Fruit fly (Drosophila melanogaster): ENCODE measurements around the gene CG10853.

DNA sequence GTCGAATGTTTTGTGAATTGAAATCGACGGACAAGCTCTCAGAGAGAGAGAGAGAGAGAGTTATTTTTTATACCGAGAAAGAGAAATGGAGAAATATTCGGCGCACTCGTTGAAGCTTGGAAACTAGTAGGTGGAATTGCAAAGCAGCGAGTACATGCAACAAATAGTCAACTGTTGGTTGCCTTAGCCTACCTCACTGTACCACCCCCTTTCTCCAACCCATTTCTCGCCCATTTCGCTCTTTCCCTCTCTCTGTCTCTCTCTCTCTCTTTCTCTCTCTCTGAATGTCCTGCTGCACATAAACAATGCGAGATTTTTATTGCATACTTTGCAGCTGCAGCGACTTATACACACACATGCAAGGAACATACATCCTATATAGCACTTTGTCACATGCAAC lies 16.3 kb downstream of the CG10853 start:
- TF ChIP-seq CG8478 (optimal IDR thresholded peaks at IDR 0.05), result no peak
- no peak for TF ChIP-seq pan (optimal IDR thresholded peaks at IDR 0.05)

All from whole organism.